Worm (Caenorhabditis elegans) whole organism, late embryonic: Measurements from ENCODE around the gene ceh-48.

Source experiments
- ama-1 ChIP-seq: fragments of 150-350 bp; optimal IDR thresholded peaks from 2 replicates; lab custom pipeline; 2014
- ceh-2 ChIP-seq: sonication (generic microtip); optimal IDR thresholded peaks from 2 replicates; lab custom pipeline; 2016; ENCODE audit warnings: missing genotype, missing genetic modification characterization, missing compliant biosample characterization
- ceh-22 ChIP-seq: sonication (generic microtip); optimal IDR thresholded peaks from 2 replicates; lab custom pipeline; 2017; ENCODE audit warnings: missing biosample characterization, missing genetic modification characterization
- ceh-31 ChIP-seq: sonication (generic microtip); optimal IDR thresholded peaks from 2 replicates; lab custom pipeline; 2016; ENCODE audit warnings: missing genetic modification characterization, missing compliant biosample characterization
- elt-2 ChIP-seq: sonication (generic microtip); optimal IDR thresholded peaks from 2 replicates; lab custom pipeline; 2016; ENCODE audit warnings: missing genetic modification reagents, missing genetic modification characterization, missing compliant biosample characterization
- eyg-1 ChIP-seq: sonication (generic microtip); optimal IDR thresholded peaks from 2 replicates; lab custom pipeline; 2016; ENCODE audit warnings: missing genotype, missing genetic modification characterization, missing compliant biosample characterization
- fax-1 ChIP-seq: sonication (generic microtip); optimal IDR thresholded peaks from 2 replicates; lab custom pipeline; 2016; ENCODE audit warnings: missing genotype, missing genetic modification characterization, missing compliant biosample characterization
- fkh-10 ChIP-seq: fragments of 150-350 bp; optimal IDR thresholded peaks from 2 replicates; lab custom pipeline; 2014; ENCODE audit warnings: missing biosample characterization, missing genetic modification reagents, missing genetic modification characterization
- fkh-6 ChIP-seq: sonication (generic microtip); optimal IDR thresholded peaks from 2 replicates; lab custom pipeline; 2016; ENCODE audit warnings: missing genetic modification characterization, missing compliant biosample characterization
- madf-2 ChIP-seq: sonication (generic microtip); optimal IDR thresholded peaks from 2 replicates; lab custom pipeline; 2017; ENCODE audit warnings: missing genetic modification characterization, missing compliant biosample characterization
- pqm-1 ChIP-seq: sonication (generic microtip); optimal IDR thresholded peaks from 2 replicates; lab custom pipeline; 2016; ENCODE audit warnings: missing genetic modification characterization, missing compliant biosample characterization
- ref-2 ChIP-seq: sonication (generic microtip); optimal IDR thresholded peaks from 2 replicates; lab custom pipeline; 2016; ENCODE audit warnings: missing genetic modification characterization, missing compliant biosample characterization

ce11 chrIV:6803805-6804344, 8.0 kb upstream of the ceh-48 start:
- TF ChIP-seq fax-1 (no peak), ceh-31 (tag; lab: Kevin White, UChicago) (no peak), madf-2 (tag; lab: Kevin White, UChicago) (no peak), ceh-22 (tag; lab: Kevin White, UChicago) (no peak), fkh-6 (tag; lab: Kevin White, UChicago) (no peak), ref-2 (tag; lab: Kevin White, UChicago) (no peak), fkh-10 (GFP tag; lab: Kevin White, UChicago) (no peak), pqm-1 (no peak), ceh-2 (tag; lab: Kevin White, UChicago) (no peak), eyg-1 (no peak), ama-1 (no peak), elt-2 (tag; lab: Kevin White, UChicago) (no peak)
